Fruit fly (Drosophila melanogaster) whole organism: Measurements from ENCODE around the gene CG9132.

Experiments
- CG8478 ChIP-seq: fragments of >200 bp; optimal IDR thresholded peaks from 2 replicates; lab custom pipeline; 2018; ENCODE audit warnings: inconsistent platforms
- EcR ChIP-seq, 2 experiments: fragments of >200 bp; optimal IDR thresholded peaks; 2 replicates each; lab custom pipeline; 2017; ENCODE audit warnings: missing biosample characterization in 2 of 2, missing genetic modification characterization in 2 of 2, missing genetic modification reagents in 2 of 2

dm6 chrX:16830081-16830480 lies 29.6 kb upstream of the CG9132 start:
- TF ChIP-seq CG8478 (lab: Kevin White, UChicago), result no peak
- TF ChIP-seq EcR (GFP tag; optimal IDR thresholded peaks at IDR 0.05; lab: Kevin White, UChicago), result no peak
